Fruit fly (Drosophila melanogaster): Measurements from ENCODE around the gene Gtpx.

The Gtpx gene

DNA sequence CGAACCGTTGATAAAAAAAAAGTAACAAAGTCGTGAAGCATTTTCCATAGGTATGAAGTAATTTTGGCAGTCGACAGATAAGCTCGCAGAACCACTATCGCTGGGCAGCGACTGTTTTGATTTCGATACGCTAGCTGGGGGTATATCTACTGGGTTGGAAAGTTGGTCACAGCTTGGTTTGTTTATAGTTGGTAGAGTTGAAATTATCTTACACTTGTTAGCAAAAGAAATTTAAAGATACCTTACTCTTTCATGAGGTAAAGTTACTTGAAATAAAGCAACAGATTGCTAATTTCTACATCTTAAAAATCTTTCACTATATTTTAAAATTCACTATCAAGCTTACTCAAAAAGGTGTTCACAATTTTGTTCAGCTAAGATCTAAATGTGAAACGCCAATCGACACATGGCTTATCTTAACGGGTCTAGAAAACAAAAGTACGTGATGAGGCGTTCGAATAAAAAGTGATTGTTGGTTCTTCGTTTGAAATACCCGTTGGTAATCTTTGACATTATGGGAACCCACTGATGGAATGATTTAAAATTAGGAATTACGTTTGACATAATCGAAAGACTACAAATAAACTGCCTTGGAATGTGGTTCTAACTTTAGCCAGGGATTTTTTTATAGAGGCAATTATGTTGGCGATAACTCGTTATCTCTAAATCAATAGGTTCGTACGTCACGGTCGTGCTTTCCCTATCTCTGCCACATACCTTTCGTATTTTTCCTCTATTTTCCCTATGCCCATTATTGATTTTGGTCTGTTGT lies 24.7 kb downstream of the Gtpx start (continued):
- no peak for TF ChIP-seq pb (GFP tag; optimal IDR thresholded peaks at IDR 0.05)
- TF ChIP-seq CG3407 (GFP tag; optimal IDR thresholded peaks at IDR 0.05), result no peak
- no peak for TF ChIP-seq BtbVII (GFP tag; optimal IDR thresholded peaks at IDR 0.05)
- TF ChIP-seq CG1603 (tag; optimal IDR thresholded peaks at IDR 0.05), result no peak
- TF ChIP-seq tll (GFP tag; optimal IDR thresholded peaks at IDR 0.05), result no peak
- TF ChIP-seq grn (GFP tag; optimal IDR thresholded peaks at IDR 0.05), result peak; percentile 72
- no peak for TF ChIP-seq GATAe (GFP tag; conservative IDR thresholded peaks at IDR 0.05)
- TF ChIP-seq Drgx (GFP tag; IDR thresholded peaks at IDR 0.05), result no peak
- no peak for TF ChIP-seq wek (GFP tag; optimal IDR thresholded peaks at IDR 0.05)
- no peak for TF ChIP-seq CG30020 (tag; optimal IDR thresholded peaks at IDR 0.05)
- no peak for TF ChIP-seq rib (GFP tag; IDR thresholded peaks at IDR 0.05)
- TF ChIP-seq exex (tag; optimal IDR thresholded peaks at IDR 0.05), result peak; percentile 91
- no peak for TF ChIP-seq al (GFP tag; IDR thresholded peaks at IDR 0.05)
- no peak for TF ChIP-seq NC2β (GFP tag; optimal IDR thresholded peaks at IDR 0.05)
- TF ChIP-seq mam (GFP tag; optimal IDR thresholded peaks at IDR 0.05), result peak; percentile 11
- TF ChIP-seq Mes4 (GFP tag; optimal IDR thresholded peaks at IDR 0.05), result no peak
- no peak for TF ChIP-seq Hmx (GFP tag; optimal IDR thresholded peaks at IDR 0.05)
- TF ChIP-seq CG6765 (GFP tag; optimal IDR thresholded peaks at IDR 0.05), result no peak
- TF ChIP-seq CoRest (tag; optimal IDR thresholded peaks at IDR 0.05), result peak; percentile 12
- no peak for TF ChIP-seq nerfin-1 (tag; optimal IDR thresholded peaks at IDR 0.05)
- peak; percentile 10 for TF ChIP-seq Sox100B (GFP tag; optimal IDR thresholded peaks at IDR 0.05)
- TF ChIP-seq CG3726 (GFP tag; IDR thresholded peaks at IDR 0.05), result no peak
- TF ChIP-seq ro (GFP tag; IDR thresholded peaks at IDR 0.05), result no peak
- no peak for TF ChIP-seq CG11696 (GFP tag; IDR thresholded peaks at IDR 0.05)

- no peak for TF ChIP-seq pnt (GFP tag; optimal IDR thresholded peaks at IDR 0.05)
- TF ChIP-seq grn (GFP tag; optimal IDR thresholded peaks at IDR 0.05), result peak; percentile 67
- no peak for TF ChIP-seq sim (GFP tag; IDR thresholded peaks at IDR 0.05)
- TF ChIP-seq Rfx (GFP tag; IDR thresholded peaks at IDR 0.05), result no peak
- TF ChIP-seq toy (GFP tag; IDR thresholded peaks at IDR 0.05), result no peak
- no peak for TF ChIP-seq NC2β (GFP tag; optimal IDR thresholded peaks at IDR 0.05)
- no peak for TF ChIP-seq CG4854 (GFP tag; optimal IDR thresholded peaks at IDR 0.05)
- no peak for TF ChIP-seq Bgb (GFP tag; IDR thresholded peaks at IDR 0.05; ENCODE audit: partially characterized antibody)
- TF ChIP-seq Dref (GFP tag; IDR thresholded peaks at IDR 0.05), result no peak
- 0 out of 2 replicates have a peak, but pooled peaks have one; percentile 24 for TF ChIP-seq vvl (GFP tag; IDR thresholded peaks at IDR 0.05)
- TF ChIP-seq Med (GFP tag), result peak; percentile 66
- TF ChIP-seq Hmr (GFP tag; optimal IDR thresholded peaks at IDR 0.05), result no peak
- TF ChIP-seq CG10543 (GFP tag; optimal IDR thresholded peaks at IDR 0.05), result no peak
- no peak for TF ChIP-seq CG6813 (GFP tag; optimal IDR thresholded peaks at IDR 0.05)
- TF ChIP-seq eve (GFP tag; optimal IDR thresholded peaks at IDR 0.05), result no peak
- no peak for TF ChIP-seq CG10267 (tag; optimal IDR thresholded peaks at IDR 0.05)
- TF ChIP-seq H15 (GFP tag; IDR thresholded peaks at IDR 0.05), result no peak
- no peak for TF ChIP-seq nom (GFP tag; optimal IDR thresholded peaks at IDR 0.05)
- no peak for TF ChIP-seq Doc3 (GFP tag; IDR thresholded peaks at IDR 0.05; ENCODE audit: partially characterized antibody)
- no peak for TF ChIP-seq fd64A (GFP tag; optimal IDR thresholded peaks at IDR 0.05)
- no peak for TF ChIP-seq odd (GFP tag; optimal IDR thresholded peaks at IDR 0.05)
- no peak for TF ChIP-seq CG16779 (GFP tag; IDR thresholded peaks at IDR 0.05)
- no peak for TF ChIP-seq CG7786 (GFP tag; optimal IDR thresholded peaks at IDR 0.05)
- no peak for TF ChIP-seq E2f1 (GFP tag; IDR thresholded peaks at IDR 0.05)
- TF ChIP-seq Atf6 (GFP tag; IDR thresholded peaks at IDR 0.05), result no peak
- no peak for TF ChIP-seq CG1647 (GFP tag; optimal IDR thresholded peaks at IDR 0.05)
- TF ChIP-seq ato (GFP tag; IDR thresholded peaks at IDR 0.05; ENCODE audit: partially characterized antibody), result no peak
- no peak for TF ChIP-seq CG6683 (GFP tag; optimal IDR thresholded peaks at IDR 0.05)
Measured at dm6 chr3L:3351814-3352359, 25.8 kb downstream of the Gtpx start.
